Fruit fly (Drosophila melanogaster) whole organism, adult: ENCODE results near the gene mbf1.
A peak's percentile ranks its signal among the peaks of the same experiment; 100 is the strongest.

Experiments
- CG11617 ChIP-seq: fragments of 200-800 bp; sonication (Bioruptor generic); optimal IDR thresholded peaks from 2 replicates; lab custom pipeline; 2017; ENCODE audit warnings: mild to moderate bottlenecking, missing biosample characterization, missing genetic modification reagents, missing genetic modification characterization
- CG12768 ChIP-seq: fragments of 200-800 bp; sonication (Bioruptor generic); optimal IDR thresholded peaks from 2 replicates; lab custom pipeline; 2017; ENCODE audit warnings: missing biosample characterization, missing genetic modification characterization, mild to moderate bottlenecking, moderate library complexity, missing genetic modification reagents
- CG14711 ChIP-seq: fragments of 200-800 bp; sonication (Bioruptor generic); optimal IDR thresholded peaks from 2 replicates; lab custom pipeline; 2018; ENCODE audit warnings: missing biosample characterization, mild to moderate bottlenecking, missing genetic modification characterization, moderate library complexity
- CG1620 ChIP-seq: fragments of 200-800 bp; sonication (Bioruptor generic); optimal IDR thresholded peaks from 2 replicates; lab custom pipeline; 2016; ENCODE audit warnings: missing biosample characterization, missing genetic modification characterization
- CG33017 ChIP-seq: fragments of 200-800 bp; sonication (Bioruptor generic); optimal IDR thresholded peaks from 2 replicates; lab custom pipeline; 2018; ENCODE audit warnings: missing biosample characterization, mild to moderate bottlenecking, missing genetic modification characterization, moderate library complexity
- CG5204 ChIP-seq: fragments of 200-800 bp; sonication (Bioruptor generic); optimal IDR thresholded peaks from 2 replicates; lab custom pipeline; 2016; ENCODE audit warnings: missing biosample characterization, missing genetic modification characterization
- CG7045 ChIP-seq: fragments of 200-800 bp; sonication (Bioruptor generic); optimal IDR thresholded peaks from 2 replicates; lab custom pipeline; 2017; ENCODE audit warnings: missing biosample characterization, mild to moderate bottlenecking, missing genetic modification characterization
- CG7101 ChIP-seq: fragments of 200-800 bp; sonication (Bioruptor generic); optimal IDR thresholded peaks from 2 replicates; lab custom pipeline; 2018; ENCODE audit warnings: missing biosample characterization, mild to moderate bottlenecking, missing genetic modification characterization, moderate library complexity
- Clk ChIP-seq: fragments of 200-800 bp; sonication (Bioruptor generic); optimal IDR thresholded peaks from 2 replicates; lab custom pipeline; 2017; ENCODE audit warnings: missing biosample characterization, missing genetic modification characterization
- Crg-1 ChIP-seq: fragments of 200-800 bp; sonication (Bioruptor generic); optimal IDR thresholded peaks from 2 replicates; lab custom pipeline; 2016; ENCODE audit warnings: missing biosample characterization, missing genetic modification characterization
- Hr96 ChIP-seq: fragments of 200-800 bp; sonication (Bioruptor generic); optimal IDR thresholded peaks from 2 replicates; lab custom pipeline; 2016; ENCODE audit warnings: missing biosample characterization, missing genetic modification characterization
- Mnt ChIP-seq: fragments of 200-800 bp; sonication (Bioruptor generic); optimal IDR thresholded peaks from 2 replicates; lab custom pipeline; 2016; ENCODE audit warnings: missing biosample characterization, mild to moderate bottlenecking, missing genetic modification characterization
- bab1 ChIP-seq: fragments of 200-800 bp; sonication (Bioruptor generic); optimal IDR thresholded peaks from 3 replicates; lab custom pipeline; 2019; ENCODE audit warnings: missing biosample characterization, mild to moderate bottlenecking, missing genetic modification characterization, moderate library complexity
- cic ChIP-seq: fragments of 200-800 bp; sonication (Bioruptor generic); optimal IDR thresholded peaks from 2 replicates; lab custom pipeline; 2017; ENCODE audit warnings: missing biosample characterization, mild to moderate bottlenecking, missing genetic modification characterization, moderate library complexity
- cnc ChIP-seq, 2 experiments: fragments of >200 bp; optimal IDR thresholded peaks; 2 replicates each; lab custom pipeline; 2017
- kay ChIP-seq: fragments of 200-800 bp; sonication (Bioruptor generic); peaks from one replicate; lab custom pipeline; 2016; ENCODE audit warnings: missing biosample characterization, missing genetic modification characterization, borderline replicate concordance
- ovo ChIP-seq: fragments of 200-800 bp; sonication (Bioruptor generic); optimal IDR thresholded peaks from 2 replicates; lab custom pipeline; 2016; ENCODE audit warnings: missing biosample characterization, missing genetic modification characterization
- pad ChIP-seq: fragments of 200-800 bp; sonication (Bioruptor generic); optimal IDR thresholded peaks from 3 replicates; lab custom pipeline; 2017; ENCODE audit warnings: missing biosample characterization, missing genetic modification characterization, mild to moderate bottlenecking, moderate library complexity, missing genetic modification reagents
- tj ChIP-seq: fragments of 200-800 bp; sonication (Bioruptor generic); optimal IDR thresholded peaks from 3 replicates; lab custom pipeline; 2017; ENCODE audit warnings: missing biosample characterization, mild to moderate bottlenecking, missing genetic modification characterization, moderate library complexity
- toe ChIP-seq: fragments of 200-800 bp; sonication (Bioruptor generic); optimal IDR thresholded peaks from 2 replicates; lab custom pipeline; 2016; ENCODE audit warnings: missing biosample characterization, missing genetic modification characterization

The mbf1 gene

dm6 chr3L:16609120-16609519 is 34.9 kb downstream of the mbf1 start, which contains the start of gene CG4098:
Gene CG4098, minus strand, starts transcription at chr3L:16609347.
- TF ChIP-seq cnc (optimal IDR thresholded peaks at IDR 0.05; lab: Kevin White, UChicago): no peak
- TF ChIP-seq CG12768 (GFP tag; lab: Kevin White, UChicago): peak; percentile 63
- peak; percentile 61 for TF ChIP-seq CG1620 (GFP tag; lab: Kevin White, UChicago)
- TF ChIP-seq CG11617 (GFP tag; lab: Kevin White, UChicago): peak; percentile 36
- peak; percentile 64 for TF ChIP-seq CG7045
- no peak for TF ChIP-seq ovo (GFP tag; lab: Kevin White, UChicago)
- peak; percentile 21 for TF ChIP-seq cic (GFP tag; lab: Kevin White, UChicago)
- peak; percentile 32 for TF ChIP-seq pad
- peak; percentile 69 for TF ChIP-seq bab1 (GFP tag; lab: Kevin White, UChicago)
- TF ChIP-seq Clk (GFP tag; lab: Kevin White, UChicago): no peak
- TF ChIP-seq Crg-1 (GFP tag; lab: Kevin White, UChicago): peak; percentile 50
- TF ChIP-seq CG5204 (GFP tag; lab: Kevin White, UChicago): no peak
- peak; percentile 69 for TF ChIP-seq CG7101
- no peak for TF ChIP-seq tj (GFP tag; lab: Kevin White, UChicago)
- peak; percentile 65 for TF ChIP-seq Hr96 (GFP tag; lab: Kevin White, UChicago)
- TF ChIP-seq CG33017 (tag; lab: Kevin White, UChicago): peak; percentile 43
- TF ChIP-seq CG14711 (tag; lab: Kevin White, UChicago): peak; percentile 49
- TF ChIP-seq toe (GFP tag; lab: Kevin White, UChicago): peak; percentile 47
- no peak for TF ChIP-seq kay (GFP tag; lab: Kevin White, UChicago)
- TF ChIP-seq Mnt: peak; percentile 61

DNA sequence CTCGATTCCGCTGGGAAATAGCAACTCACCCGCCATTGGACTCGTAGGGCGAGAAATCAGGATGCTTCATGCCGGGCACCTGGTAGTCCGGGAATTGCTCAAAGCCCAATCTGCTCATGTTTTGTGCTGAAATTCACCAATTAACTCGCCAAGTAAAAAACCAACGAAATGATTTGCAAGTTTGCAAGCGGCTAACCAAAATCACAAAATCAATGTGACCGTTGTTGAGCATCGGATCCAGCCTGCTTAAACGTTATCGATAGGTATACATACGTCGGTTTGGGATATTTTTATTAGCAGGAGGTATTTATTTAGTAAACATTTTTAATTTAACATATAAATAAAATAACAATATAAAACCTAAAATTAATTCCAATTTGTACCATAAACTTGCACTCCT is 36.0 kb downstream of the mbf1 start, which contains the start of gene Prosbeta6:
Gene Prosbeta6, minus strand, starts transcription at position 218 of the 400 bp plus-strand sequence.
- peak; percentile 38 for TF ChIP-seq CG14711 (tag; lab: Kevin White, UChicago)
- no peak for TF ChIP-seq Clk (GFP tag; lab: Kevin White, UChicago)
- TF ChIP-seq bab1 (GFP tag; lab: Kevin White, UChicago): peak; percentile 42
- no peak for TF ChIP-seq cic (GFP tag; lab: Kevin White, UChicago)
- TF ChIP-seq cnc (optimal IDR thresholded peaks at IDR 0.05; lab: Kevin White, UChicago): peak; percentile 71 to 76
- TF ChIP-seq Hr96 (GFP tag; lab: Kevin White, UChicago): no peak

DNA sequence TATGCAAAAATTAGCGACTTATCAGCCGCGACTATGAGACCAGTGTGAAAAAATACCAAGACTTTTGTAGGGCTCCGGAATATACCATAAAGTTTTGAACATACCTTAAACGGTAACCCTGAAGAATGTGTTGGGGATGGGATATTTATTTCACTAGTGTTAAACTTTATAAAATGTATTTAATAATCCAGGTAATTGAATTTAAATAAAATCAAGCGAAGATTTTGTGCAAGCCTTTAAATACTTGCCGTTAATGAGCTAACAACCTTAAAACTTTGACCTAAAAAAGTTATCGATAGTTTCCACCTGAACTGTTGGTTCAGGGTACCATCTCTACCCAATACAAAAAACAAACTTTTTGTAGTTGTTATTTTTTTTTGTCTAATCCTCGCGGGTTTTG is 37.9 kb downstream of the mbf1 start, which contains the start of gene CG4101:
Gene CG4101, plus strand, starts transcription at position 335 of the 400 bp plus-strand sequence.
- TF ChIP-seq Clk (GFP tag; lab: Kevin White, UChicago) (peak; percentile 80), Hr96 (GFP tag; lab: Kevin White, UChicago) (peak; percentile 85), Mnt (peak; percentile 81), pad (peak; percentile 66), CG7101 (peak; percentile 90), bab1 (GFP tag; lab: Kevin White, UChicago) (peak; percentile 89), cnc (optimal IDR thresholded peaks at IDR 0.05; lab: Kevin White, UChicago) (no peak), CG33017 (tag; lab: Kevin White, UChicago) (peak; percentile 84), Crg-1 (GFP tag; lab: Kevin White, UChicago) (peak; percentile 84), CG14711 (tag; lab: Kevin White, UChicago) (peak; percentile 96), tj (GFP tag; lab: Kevin White, UChicago) (peak; percentile 60), CG11617 (GFP tag; lab: Kevin White, UChicago) (peak; percentile 79), cic (GFP tag; lab: Kevin White, UChicago) (peak; percentile 11), CG5204 (GFP tag; lab: Kevin White, UChicago) (peak; percentile 93), toe (GFP tag; lab: Kevin White, UChicago) (peak; percentile 95), CG7045 (peak; percentile 74), kay (GFP tag; lab: Kevin White, UChicago) (peak; percentile 96), CG1620 (GFP tag; lab: Kevin White, UChicago) (peak; percentile 93), CG12768 (GFP tag; lab: Kevin White, UChicago) (peak; percentile 82), ovo (GFP tag; lab: Kevin White, UChicago) (peak; percentile 81)

- TF ChIP-seq CG5204 (GFP tag; lab: Kevin White, UChicago): no peak
- no peak for TF ChIP-seq CG33017 (tag; lab: Kevin White, UChicago)
- peak; percentile 37 for TF ChIP-seq CG7101
- TF ChIP-seq Mnt: peak; percentile 78
- no peak for TF ChIP-seq Crg-1 (GFP tag; lab: Kevin White, UChicago)
- peak; percentile 58 for TF ChIP-seq bab1 (GFP tag; lab: Kevin White, UChicago)
- TF ChIP-seq ovo (GFP tag; lab: Kevin White, UChicago): no peak
- TF ChIP-seq CG7045: no peak
- TF ChIP-seq cic (GFP tag; lab: Kevin White, UChicago): no peak
- no peak for TF ChIP-seq CG12768 (GFP tag; lab: Kevin White, UChicago)
- peak; percentile 1 for TF ChIP-seq Hr96 (GFP tag; lab: Kevin White, UChicago)
- TF ChIP-seq toe (GFP tag; lab: Kevin White, UChicago): no peak
- TF ChIP-seq tj (GFP tag; lab: Kevin White, UChicago): peak; percentile 72
- TF ChIP-seq pad: no peak
- TF ChIP-seq CG14711 (tag; lab: Kevin White, UChicago): peak; percentile 10
- TF ChIP-seq CG1620 (GFP tag; lab: Kevin White, UChicago): no peak
- no peak for TF ChIP-seq cnc (optimal IDR thresholded peaks at IDR 0.05; lab: Kevin White, UChicago)
- TF ChIP-seq Clk (GFP tag; lab: Kevin White, UChicago): no peak
- TF ChIP-seq CG11617 (GFP tag; lab: Kevin White, UChicago): peak; percentile 52
- TF ChIP-seq kay (GFP tag; lab: Kevin White, UChicago): peak; percentile 94
Measured at dm6 chr3L:16612972-16613371, 38.7 kb downstream of the mbf1 start.

dm6 chr3L:16615132-16615709 is 41.0 kb downstream of the mbf1 start, which contains the start of gene Mo25:
Gene Mo25, minus strand, starts transcription at chr3L:16615472.
- TF ChIP-seq Crg-1 (GFP tag; lab: Kevin White, UChicago) (peak; percentile 69), CG33017 (tag; lab: Kevin White, UChicago) (peak; percentile 60), kay (GFP tag; lab: Kevin White, UChicago) (no peak), Clk (GFP tag; lab: Kevin White, UChicago) (peak; percentile 42), CG11617 (GFP tag; lab: Kevin White, UChicago) (peak; percentile 35), CG1620 (GFP tag; lab: Kevin White, UChicago) (peak; percentile 79), tj (GFP tag; lab: Kevin White, UChicago) (peak; percentile 4), toe (GFP tag; lab: Kevin White, UChicago) (peak; percentile 60), Mnt (peak; percentile 76), CG14711 (tag; lab: Kevin White, UChicago) (peak; percentile 54), cic (GFP tag; lab: Kevin White, UChicago) (peak; percentile 5), cnc (optimal IDR thresholded peaks at IDR 0.05; lab: Kevin White, UChicago) (no peak), CG7045 (peak; percentile 16), pad (peak; percentile 65), ovo (GFP tag; lab: Kevin White, UChicago) (no peak), CG12768 (GFP tag; lab: Kevin White, UChicago) (peak; percentile 71), CG7101 (peak; percentile 80), Hr96 (GFP tag; lab: Kevin White, UChicago) (no peak), CG5204 (GFP tag; lab: Kevin White, UChicago) (no peak), bab1 (GFP tag; lab: Kevin White, UChicago) (peak; percentile 62)
